Worm (Caenorhabditis elegans) whole organism, L4/young adult: ENCODE measurements around the gene D1044.7.

Experiments
- W03F9.2 ChIP-seq: fragments of 150-350 bp; optimal IDR thresholded peaks from 2 replicates; lab custom pipeline; 2014; ENCODE audit warnings: missing biosample characterization, missing genetic modification characterization
- him-1 ChIP-seq: sonication (generic microtip); optimal IDR thresholded peaks from 2 replicates; lab custom pipeline; 2016; ENCODE audit warnings: missing genotype, missing genetic modification reagents, missing genetic modification characterization, missing compliant biosample characterization

ce11 chrIII:5474176-5474575 lies 34.4 kb downstream of the D1044.7 start, which contains the start of gene lon-1:
- TF ChIP-seq him-1 (tag; lab: Kevin White, UChicago) (no peak), W03F9.2 (tag; lab: Kevin White, UChicago) (no peak)
